Worm (Caenorhabditis elegans) whole organism, midembryonic: Measurements from ENCODE around the gene F56F11.1.

Experiments used
- T22C8.4 ChIP-seq: fragments of 200-800 bp; sonication (Bioruptor generic); IDR thresholded peaks from 2 replicates; pipeline ENCODE4 v1.3.6; 2022; ENCODE audit warnings: missing genetic modification characterization, missing compliant biosample characterization
- cog-1 ChIP-seq: sonication (generic microtip); optimal IDR thresholded peaks from 2 replicates; lab custom pipeline; 2016; ENCODE audit warnings: missing genetic modification characterization, missing compliant biosample characterization
- flt-1 ChIP-seq: fragments of 200-800 bp; sonication (Bioruptor generic); IDR thresholded peaks from 2 replicates; pipeline ENCODE4 v1.3.6; 2022; ENCODE audit warnings: missing genetic modification characterization, missing compliant biosample characterization
- klf-2 ChIP-seq: fragments of 200-800 bp; sonication (Bioruptor generic); conservative IDR thresholded peaks from 2 replicates; pipeline ENCODE4 v1.3.6; 2022; ENCODE audit warnings: missing genetic modification reagents, missing genetic modification characterization, missing compliant biosample characterization
- med-1 ChIP-seq: sonication (generic microtip); optimal IDR thresholded peaks from 2 replicates; lab custom pipeline; 2017; ENCODE audit warnings: missing genetic modification characterization, mild to moderate bottlenecking, missing compliant biosample characterization, antibody characterized with exemption, missing genetic modification reagents; ENCODE audit not compliant: insufficient read depth
- ref-1 ChIP-seq: fragments of 200-800 bp; sonication (Bioruptor generic); conservative IDR thresholded peaks from 2 replicates; pipeline ENCODE4 v1.3.6; 2022; ENCODE audit warnings: missing genetic modification reagents, missing genetic modification characterization, missing compliant biosample characterization
- tab-1 ChIP-seq: fragments of 200-800 bp; sonication (Bioruptor generic); IDR thresholded peaks from 2 replicates; pipeline ENCODE4 v1.3.6; 2022; ENCODE audit warnings: missing genetic modification characterization, missing compliant biosample characterization
- ztf-23 ChIP-seq: fragments of 200-800 bp; sonication (Bioruptor generic); IDR thresholded peaks from 2 replicates; pipeline ENCODE4 v1.3.6; 2022; ENCODE audit warnings: missing genetic modification reagents, missing genetic modification characterization, missing compliant biosample characterization
- ztf-29 ChIP-seq: fragments of 200-800 bp; sonication (Bioruptor generic); IDR thresholded peaks from 2 replicates; pipeline ENCODE4 v1.3.6; 2022; ENCODE audit warnings: missing genetic modification reagents, missing genetic modification characterization, missing compliant biosample characterization

DNA sequence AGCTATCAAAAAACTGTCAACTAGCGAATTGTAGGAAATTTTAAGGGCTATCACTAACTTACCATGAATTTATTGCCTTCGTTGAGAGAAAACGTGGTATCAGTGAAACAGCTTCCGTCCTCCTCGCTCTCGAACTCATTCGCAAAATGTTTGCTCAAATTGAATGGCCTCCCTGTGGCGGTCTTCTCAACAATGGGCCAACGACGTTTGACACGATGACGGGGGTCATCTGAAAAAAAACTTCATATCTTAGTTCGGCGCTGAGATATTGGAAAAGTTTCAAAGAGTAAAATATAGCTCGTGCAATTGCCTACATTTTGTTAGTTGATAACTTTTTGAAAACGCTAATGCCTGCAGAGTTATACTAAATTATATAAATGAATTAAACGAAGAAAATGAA, 50.0 kb downstream of the F56F11.1 start:
- no peak for TF ChIP-seq ztf-23 (GFP tag; lab: Robert Waterston, UW)
- no peak for TF ChIP-seq flt-1
- TF ChIP-seq cog-1, result no peak
- TF ChIP-seq klf-2, result no peak
- TF ChIP-seq ref-1, result no peak
- no peak for TF ChIP-seq med-1 (GFP tag; lab: Kevin White, UChicago)
- no peak for TF ChIP-seq tab-1 (GFP tag; lab: Robert Waterston, UW)
- TF ChIP-seq ztf-29, result no peak
- TF ChIP-seq T22C8.4 (GFP tag; lab: Robert Waterston, UW), result no peak
